Fruit fly (Drosophila melanogaster) whole organism, embryonic: Measurements from ENCODE around the gene CtsF.

Experiments
- Abd-B ChIP-seq: fragments of 200-800 bp; sonication (Bioruptor generic); optimal IDR thresholded peaks from 2 replicates; lab custom pipeline; 2018; ENCODE audit warnings: missing biosample characterization, mild to moderate bottlenecking, missing genetic modification characterization, moderate library complexity
- CG10267 ChIP-seq: fragments of 200-800 bp; sonication (Bioruptor generic); optimal IDR thresholded peaks from 2 replicates; lab custom pipeline; 2018; ENCODE audit warnings: missing biosample characterization, mild to moderate bottlenecking, missing genetic modification characterization, moderate library complexity
- CG10959 ChIP-seq: fragments of 200-800 bp; sonication (Bioruptor generic); IDR thresholded peaks from 2 replicates; pipeline ENCODE4 v1.3.6; 2022; ENCODE audit warnings: missing biosample characterization, missing genetic modification characterization
- CG12391 ChIP-seq: fragments of 200-800 bp; sonication (Bioruptor generic); optimal IDR thresholded peaks from 3 replicates; lab custom pipeline; 2018; ENCODE audit warnings: missing biosample characterization, mild to moderate bottlenecking, missing genetic modification characterization, moderate library complexity
- CG12659 ChIP-seq: fragments of 200-800 bp; sonication (Bioruptor generic); optimal IDR thresholded peaks from 3 replicates; lab custom pipeline; 2017; ENCODE audit warnings: mild to moderate bottlenecking, missing biosample characterization, missing genetic modification reagents, missing genetic modification characterization
- CG13296 ChIP-seq: fragments of 200-800 bp; sonication (Bioruptor generic); optimal IDR thresholded peaks from 3 replicates; lab custom pipeline; 2018; ENCODE audit warnings: missing biosample characterization, mild to moderate bottlenecking, missing genetic modification characterization
- CG13775 ChIP-seq: fragments of 200-800 bp; sonication (Bioruptor generic); optimal IDR thresholded peaks from 3 replicates; lab custom pipeline; 2017; ENCODE audit warnings: missing biosample characterization, mild to moderate bottlenecking, missing genetic modification characterization
- CG1529 ChIP-seq: fragments of 200-800 bp; sonication (Bioruptor generic); optimal IDR thresholded peaks from 3 replicates; lab custom pipeline; 2018; ENCODE audit warnings: missing biosample characterization, missing genetic modification characterization
- CG15601 ChIP-seq: fragments of 200-800 bp; sonication (Bioruptor generic); optimal IDR thresholded peaks from 3 replicates; lab custom pipeline; 2019; ENCODE audit warnings: missing biosample characterization, mild to moderate bottlenecking, missing genetic modification characterization, moderate library complexity
- CG1602 ChIP-seq: fragments of 200-800 bp; sonication (Bioruptor generic); optimal IDR thresholded peaks from 3 replicates; lab custom pipeline; 2016; ENCODE audit warnings: missing biosample characterization, missing genetic modification characterization
- CG1832 ChIP-seq: fragments of 200-800 bp; sonication (Bioruptor generic); optimal IDR thresholded peaks from 2 replicates; lab custom pipeline; 2017; ENCODE audit warnings: missing biosample characterization, mild to moderate bottlenecking, missing genetic modification characterization, inconsistent platforms
- CG18619 ChIP-seq: fragments of 200-800 bp; sonication (Bioruptor generic); optimal IDR thresholded peaks from 3 replicates; lab custom pipeline; 2017; ENCODE audit warnings: missing biosample characterization, mild to moderate bottlenecking, missing genetic modification characterization
- CG2712 ChIP-seq: fragments of 200-800 bp; optimal IDR thresholded peaks from 3 replicates; lab custom pipeline; 2019; ENCODE audit warnings: missing biosample characterization, mild to moderate bottlenecking, missing genetic modification characterization, moderate library complexity
- CG30020 ChIP-seq: fragments of 200-800 bp; optimal IDR thresholded peaks from 2 replicates; lab custom pipeline; 2019; ENCODE audit warnings: missing biosample characterization, mild to moderate bottlenecking, missing genetic modification characterization, moderate library complexity
- CG33213 ChIP-seq: fragments of 200-800 bp; sonication (Bioruptor generic); optimal IDR thresholded peaks from 3 replicates; lab custom pipeline; 2016; ENCODE audit warnings: missing biosample characterization, missing genetic modification characterization
- CG33557 ChIP-seq: fragments of 200-800 bp; sonication (Bioruptor generic); optimal IDR thresholded peaks from 2 replicates; lab custom pipeline; 2019; ENCODE audit warnings: missing biosample characterization, mild to moderate bottlenecking, missing genetic modification characterization, moderate library complexity
- CG43689 ChIP-seq: fragments of 200-800 bp; sonication (Bioruptor generic); IDR thresholded peaks from 2 replicates; pipeline ENCODE4 v1.3.6; 2022; ENCODE audit warnings: missing biosample characterization, missing genetic modification characterization
- CG8359 ChIP-seq: fragments of 200-800 bp; sonication (Bioruptor generic); optimal IDR thresholded peaks from 2 replicates; lab custom pipeline; 2017; ENCODE audit warnings: missing biosample characterization, mild to moderate bottlenecking, missing genetic modification characterization, borderline replicate concordance
- CG8478 ChIP-seq: fragments of >200 bp; optimal IDR thresholded peaks from 2 replicates; lab custom pipeline; 2018
- CG9797 ChIP-seq: fragments of 200-800 bp; sonication (Bioruptor generic); optimal IDR thresholded peaks from 3 replicates; lab custom pipeline; 2018; ENCODE audit warnings: missing biosample characterization, mild to moderate bottlenecking, missing genetic modification characterization
- Elba2 ChIP-seq: fragments of 200-800 bp; sonication (Bioruptor generic); optimal IDR thresholded peaks from 3 replicates; lab custom pipeline; 2016; ENCODE audit warnings: missing biosample characterization, missing genetic modification characterization
- Gug ChIP-seq: fragments of 200-800 bp; sonication (Bioruptor generic); IDR thresholded peaks from 4 replicates; pipeline ENCODE4 v1.3.6; 2022; ENCODE audit warnings: missing biosample characterization, missing genetic modification characterization
- H2.0 ChIP-seq: fragments of 200-800 bp; sonication (Bioruptor generic); IDR thresholded peaks from 2 replicates; pipeline ENCODE4 v1.3.6; 2022; ENCODE audit warnings: missing biosample characterization, missing genetic modification characterization
- Hand ChIP-seq: fragments of 200-800 bp; sonication (Bioruptor generic); optimal IDR thresholded peaks from 2 replicates; lab custom pipeline; 2017; ENCODE audit warnings: mild to moderate bottlenecking, missing biosample characterization, missing genetic modification reagents, missing genetic modification characterization
- Hmx ChIP-seq: fragments of 200-800 bp; sonication (Bioruptor generic); optimal IDR thresholded peaks from 2 replicates; lab custom pipeline; 2016; ENCODE audit warnings: missing biosample characterization, missing genetic modification characterization
- MBD-R2 ChIP-seq: fragments of 200-800 bp; sonication (Bioruptor generic); IDR thresholded peaks from 2 replicates; pipeline ENCODE4 v1.3.6; 2022; ENCODE audit warnings: missing biosample characterization, missing genetic modification characterization
- MESR4 ChIP-seq: fragments of 200-800 bp; sonication (Bioruptor generic); optimal IDR thresholded peaks from 2 replicates; lab custom pipeline; 2018; ENCODE audit warnings: missing biosample characterization, mild to moderate bottlenecking, missing genetic modification characterization, moderate library complexity
- MTF-1 ChIP-seq: fragments of 200-800 bp; sonication (Bioruptor generic); optimal IDR thresholded peaks from 2 replicates; lab custom pipeline; 2018; ENCODE audit warnings: missing biosample characterization, mild to moderate bottlenecking, missing genetic modification characterization, borderline replicate concordance
- Mad ChIP-seq: fragments of 200-800 bp; sonication (Bioruptor generic); optimal IDR thresholded peaks from 2 replicates; lab custom pipeline; 2016; ENCODE audit warnings: missing biosample characterization, missing genetic modification characterization
- Mes4 ChIP-seq: fragments of 200-800 bp; sonication (Bioruptor generic); optimal IDR thresholded peaks from 2 replicates; lab custom pipeline; 2016; ENCODE audit warnings: missing biosample characterization, missing genetic modification characterization
- Nf-YA ChIP-seq: fragments of 200-800 bp; sonication (Bioruptor generic); IDR thresholded peaks from 2 replicates; pipeline ENCODE4 v1.3.6; 2022; ENCODE audit warnings: missing biosample characterization, missing genetic modification characterization
- Pdp1 ChIP-seq, 2 experiments: fragments of 200-800 bp; sonication (Bioruptor generic); optimal IDR thresholded peaks; 3 replicates each; lab custom pipeline; 2016; ENCODE audit warnings: missing biosample characterization in 2 of 2, missing genetic modification characterization in 2 of 2, mild to moderate bottlenecking in 1 of 2, moderate library complexity in 1 of 2
- Poxn ChIP-seq: fragments of 200-800 bp; sonication (Bioruptor generic); IDR thresholded peaks from 2 replicates; pipeline ENCODE4 v1.3.6; 2022; ENCODE audit warnings: missing biosample characterization, missing genetic modification characterization
- Sry-β ChIP-seq: fragments of 200-800 bp; sonication (Bioruptor generic); optimal IDR thresholded peaks from 2 replicates; lab custom pipeline; 2018; ENCODE audit warnings: missing biosample characterization, mild to moderate bottlenecking, missing genetic modification characterization, moderate library complexity
- Trl ChIP-seq, 3 experiments: fragments of >200 bp in 2 of 3; fragments of 200-800 bp in 1 of 3; sonication (Bioruptor generic) in 1 of 3; optimal IDR thresholded peaks; 2 replicates in 1 of 3; 3 replicates in 2 of 3; lab custom pipeline; 2016 to 2017; ENCODE audit warnings: missing biosample characterization in 1 of 3, missing genetic modification characterization in 1 of 3
- ato ChIP-seq: fragments of 200-800 bp; sonication (Bioruptor generic); IDR thresholded peaks from 2 replicates; pipeline ENCODE4 v1.3.6; 2022; ENCODE audit warnings: missing biosample characterization, missing genetic modification characterization; ENCODE audit not compliant: partially characterized antibody
- fd64A ChIP-seq: fragments of 200-800 bp; sonication (Bioruptor generic); optimal IDR thresholded peaks from 3 replicates; lab custom pipeline; 2018; ENCODE audit warnings: missing biosample characterization, mild to moderate bottlenecking, missing genetic modification characterization
- kni ChIP-seq: fragments of 200-800 bp; sonication (Bioruptor generic); optimal IDR thresholded peaks from 3 replicates; lab custom pipeline; 2017; ENCODE audit warnings: mild to moderate bottlenecking, missing biosample characterization, missing genetic modification reagents, missing genetic modification characterization
- prd ChIP-seq, 3 experiments: fragments of >200 bp in 2 of 3; fragments of 200-800 bp in 1 of 3; sonication (Bioruptor generic) in 1 of 3; optimal IDR thresholded peaks in 2 of 3; IDR thresholded peaks in 1 of 3; 2 replicates in 2 of 3; 3 replicates in 1 of 3; pipeline versions ENCODE4 v1.3.6 to Lab custom; 2017 to 2022; ENCODE audit warnings: missing biosample characterization in 1 of 3, missing genetic modification characterization in 1 of 3
- ro ChIP-seq: fragments of 200-800 bp; sonication (Bioruptor generic); IDR thresholded peaks from 2 replicates; pipeline ENCODE4 v1.3.6; 2022; ENCODE audit warnings: missing biosample characterization, missing genetic modification characterization
- row ChIP-seq: fragments of 200-800 bp; sonication (Bioruptor generic); IDR thresholded peaks from 3 replicates; pipeline ENCODE4 v1.3.6; 2022; ENCODE audit warnings: missing biosample characterization, missing genetic modification characterization
- seq ChIP-seq: fragments of 200-800 bp; sonication (Bioruptor generic); IDR thresholded peaks from 2 replicates; pipeline ENCODE4 v1.3.6; 2022; ENCODE audit warnings: missing biosample characterization, missing genetic modification characterization
- sima ChIP-seq: fragments of 200-800 bp; sonication (Bioruptor generic); optimal IDR thresholded peaks from 2 replicates; lab custom pipeline; 2016; ENCODE audit warnings: missing biosample characterization, missing genetic modification characterization
- sug ChIP-seq: fragments of 200-800 bp; optimal IDR thresholded peaks from 2 replicates; lab custom pipeline; 2019; ENCODE audit warnings: missing biosample characterization, mild to moderate bottlenecking, missing genetic modification characterization, moderate library complexity
- tap ChIP-seq: fragments of 200-800 bp; optimal IDR thresholded peaks from 3 replicates; lab custom pipeline; 2019; ENCODE audit warnings: missing biosample characterization, mild to moderate bottlenecking, missing genetic modification characterization, moderate library complexity
- trem ChIP-seq: fragments of 200-800 bp; optimal IDR thresholded peaks from 3 replicates; lab custom pipeline; 2019; ENCODE audit warnings: missing biosample characterization, mild to moderate bottlenecking, missing genetic modification characterization, moderate library complexity
- vvl ChIP-seq: fragments of 200-800 bp; sonication (Bioruptor generic); IDR thresholded peaks from 2 replicates; pipeline ENCODE4 v1.3.6; 2022; ENCODE audit warnings: missing biosample characterization, missing genetic modification characterization
- zfh1 ChIP-seq: fragments of 200-800 bp; sonication (Bioruptor generic); IDR thresholded peaks from 3 replicates; pipeline ENCODE4 v1.3.6; 2022; ENCODE audit warnings: missing biosample characterization, missing genetic modification characterization

Gene CtsF

dm6 chr3R:5264251-5265098 lies 12.9 kb upstream of the CtsF start (continued):
- no peak for TF ChIP-seq CG1529 (GFP tag; lab: Kevin White, UChicago)
- TF ChIP-seq Mes4 (GFP tag; lab: Kevin White, UChicago) = no peak
- TF ChIP-seq CG9797 (GFP tag; lab: Kevin White, UChicago) = no peak
- TF ChIP-seq CG10267 (tag; lab: Kevin White, UChicago) = peak; percentile 32
- no peak for TF ChIP-seq prd (optimal IDR thresholded peaks at IDR 0.05; lab: Kevin White, UChicago)
- TF ChIP-seq prd (GFP tag; IDR thresholded peaks at IDR 0.05; lab: Robert Waterston, UW) = no peak
- TF ChIP-seq trem = no peak
- TF ChIP-seq kni = peak; percentile 83
- no peak for TF ChIP-seq H2.0 (GFP tag; lab: Robert Waterston, UW)
- TF ChIP-seq CG1832 = no peak
- TF ChIP-seq Hmx (GFP tag; lab: Kevin White, UChicago) = no peak
- no peak for TF ChIP-seq CG43689 (GFP tag; lab: Robert Waterston, UW)
- peak; percentile 31 for TF ChIP-seq CG33213 (GFP tag; lab: Kevin White, UChicago)
- TF ChIP-seq CG13775 (GFP tag; lab: Kevin White, UChicago) = peak; percentile 42
- TF ChIP-seq sima = no peak
- peak; percentile 38 for TF ChIP-seq CG18619 (GFP tag; lab: Kevin White, UChicago)
- no peak for TF ChIP-seq seq (GFP tag; lab: Robert Waterston, UW)
- no peak for TF ChIP-seq CG8478 (lab: Kevin White, UChicago)
- TF ChIP-seq MTF-1 (GFP tag; lab: Kevin White, UChicago) = no peak
- peak; percentile 40 for TF ChIP-seq tap (tag; lab: Kevin White, UChicago)
- TF ChIP-seq sug (tag; lab: Kevin White, UChicago) = peak; percentile 79
- TF ChIP-seq Pdp1 (GFP tag; optimal IDR thresholded peaks at IDR 0.05; lab: Kevin White, UChicago) = peak in 1 of 2 experiments; percentile 58
- no peak for TF ChIP-seq Gug (GFP tag; lab: Robert Waterston, UW)
- no peak for TF ChIP-seq MBD-R2
- TF ChIP-seq ro (GFP tag; lab: Robert Waterston, UW) = no peak
- peak; percentile 84 to 87 for TF ChIP-seq Trl (optimal IDR thresholded peaks at IDR 0.05; lab: Kevin White, UChicago)
- peak; percentile 16 for TF ChIP-seq Trl (GFP tag; optimal IDR thresholded peaks at IDR 0.05; lab: Kevin White, UChicago)
- TF ChIP-seq row (GFP tag; lab: Robert Waterston, UW) = peak; percentile 96
- no peak for TF ChIP-seq ato (GFP tag; lab: Robert Waterston, UW)
- no peak for TF ChIP-seq CG8359 (GFP tag; lab: Kevin White, UChicago)
- TF ChIP-seq CG33557 (GFP tag; lab: Kevin White, UChicago) = peak; percentile 37
- TF ChIP-seq Hand (GFP tag; lab: Kevin White, UChicago) = no peak
- peak; percentile 23 for TF ChIP-seq CG15601 (tag; lab: Kevin White, UChicago)
- TF ChIP-seq Abd-B = no peak
- no peak for TF ChIP-seq Elba2
- peak; percentile 54 for TF ChIP-seq CG13296 (GFP tag; lab: Kevin White, UChicago)
- TF ChIP-seq Sry-β (GFP tag; lab: Kevin White, UChicago) = peak; percentile 99
- TF ChIP-seq MESR4 = no peak
- peak; percentile 3 for TF ChIP-seq CG30020 (tag; lab: Kevin White, UChicago)
- no peak for TF ChIP-seq CG10959 (GFP tag; lab: Robert Waterston, UW)
- peak; percentile 7 for TF ChIP-seq CG1602 (GFP tag; lab: Kevin White, UChicago)
- no peak for TF ChIP-seq Nf-YA (GFP tag; lab: Robert Waterston, UW)
- TF ChIP-seq Mad (GFP tag; lab: Kevin White, UChicago) = no peak
- no peak for TF ChIP-seq Poxn (GFP tag; lab: Robert Waterston, UW)
- peak; percentile 53 for TF ChIP-seq vvl
- 0 out of 3 replicates have a peak, but pooled peaks have one; percentile 32 for TF ChIP-seq zfh1 (GFP tag; lab: Robert Waterston, UW)
- peak; percentile 55 for TF ChIP-seq CG12391 (tag; lab: Kevin White, UChicago)
- TF ChIP-seq CG2712 (tag; lab: Kevin White, UChicago) = peak; percentile 45
- TF ChIP-seq CG12659 = peak; percentile 45
- TF ChIP-seq fd64A (GFP tag; lab: Kevin White, UChicago) = no peak
